Worm (Caenorhabditis elegans) whole organism, midembryonic: ENCODE data around the gene mec-2.

Experiments
- T22C8.4 ChIP-seq: fragments of 200-800 bp; sonication (Bioruptor generic); IDR thresholded peaks from 2 replicates; pipeline ENCODE4 v1.3.6; 2022; ENCODE audit warnings: missing genetic modification characterization, missing compliant biosample characterization
- cog-1 ChIP-seq: sonication (generic microtip); optimal IDR thresholded peaks from 2 replicates; lab custom pipeline; 2016; ENCODE audit warnings: missing genetic modification characterization, missing compliant biosample characterization
- flt-1 ChIP-seq: fragments of 200-800 bp; sonication (Bioruptor generic); IDR thresholded peaks from 2 replicates; pipeline ENCODE4 v1.3.6; 2022; ENCODE audit warnings: missing genetic modification characterization, missing compliant biosample characterization
- klf-2 ChIP-seq: fragments of 200-800 bp; sonication (Bioruptor generic); conservative IDR thresholded peaks from 2 replicates; pipeline ENCODE4 v1.3.6; 2022; ENCODE audit warnings: missing genetic modification reagents, missing genetic modification characterization, missing compliant biosample characterization
- med-1 ChIP-seq: sonication (generic microtip); optimal IDR thresholded peaks from 2 replicates; lab custom pipeline; 2017; ENCODE audit warnings: missing genetic modification characterization, mild to moderate bottlenecking, missing compliant biosample characterization, antibody characterized with exemption, missing genetic modification reagents; ENCODE audit not compliant: insufficient read depth
- ref-1 ChIP-seq: fragments of 200-800 bp; sonication (Bioruptor generic); conservative IDR thresholded peaks from 2 replicates; pipeline ENCODE4 v1.3.6; 2022; ENCODE audit warnings: missing genetic modification reagents, missing genetic modification characterization, missing compliant biosample characterization
- ztf-29 ChIP-seq: fragments of 200-800 bp; sonication (Bioruptor generic); IDR thresholded peaks from 2 replicates; pipeline ENCODE4 v1.3.6; 2022; ENCODE audit warnings: missing genetic modification reagents, missing genetic modification characterization, missing compliant biosample characterization

- TF ChIP-seq ztf-29 (GFP tag; lab: Robert Waterston, UW): no peak
- no peak for TF ChIP-seq flt-1 (GFP tag; lab: Robert Waterston, UW)
- TF ChIP-seq T22C8.4 (GFP tag; lab: Robert Waterston, UW): no peak
- TF ChIP-seq med-1 (GFP tag; lab: Kevin White, UChicago): no peak
- TF ChIP-seq cog-1 (tag; lab: Kevin White, UChicago): no peak
- no peak for TF ChIP-seq ref-1 (GFP tag; lab: Robert Waterston, UW)
- TF ChIP-seq klf-2 (GFP tag; lab: Robert Waterston, UW): no peak
These were observed 12.2 kb downstream of the mec-2 start for ce11 chrX:5579714-5580265.
